Worm (Caenorhabditis elegans) whole organism, early embryonic: ENCODE measurements around the gene lag-1.

Experiments used
- B0310.2 ChIP-seq: sonication (generic microtip); optimal IDR thresholded peaks from 2 replicates; lab custom pipeline; 2016; ENCODE audit warnings: mild to moderate bottlenecking, missing genetic modification characterization, missing compliant biosample characterization
- F13C5.2 ChIP-seq: sonication (generic microtip); optimal IDR thresholded peaks from 2 replicates; lab custom pipeline; 2017; ENCODE audit warnings: mild to moderate bottlenecking, missing genetic modification characterization, inconsistent platforms, missing compliant biosample characterization
- ama-1 ChIP-seq: fragments of 150-350 bp; optimal IDR thresholded peaks from 2 replicates; lab custom pipeline; 2014
- ceh-36 ChIP-seq: sonication (generic microtip); optimal IDR thresholded peaks from 2 replicates; lab custom pipeline; 2016; ENCODE audit warnings: missing genetic modification characterization, inconsistent platforms, missing compliant biosample characterization
- flt-1 ChIP-seq: fragments of 200-800 bp; sonication (Bioruptor generic); IDR thresholded peaks from 2 replicates; pipeline ENCODE4 v1.3.6; 2022; ENCODE audit warnings: missing genetic modification characterization, missing compliant biosample characterization
- hnd-1 ChIP-seq: sonication (generic microtip); optimal IDR thresholded peaks from 2 replicates; lab custom pipeline; 2016; ENCODE audit warnings: missing genetic modification characterization, missing compliant biosample characterization
- scrt-1 ChIP-seq: fragments of 200-800 bp; sonication (Bioruptor generic); IDR thresholded peaks from 2 replicates; pipeline ENCODE4 v1.3.6; 2022; ENCODE audit warnings: missing genetic modification characterization, missing compliant biosample characterization
- sea-1 ChIP-seq: fragments of 200-800 bp; sonication (Bioruptor generic); conservative IDR thresholded peaks from 2 replicates; pipeline ENCODE4 v1.3.6; 2022; ENCODE audit warnings: missing genetic modification characterization, missing compliant biosample characterization
- tbx-11 ChIP-seq: fragments of 200-800 bp; sonication (Bioruptor generic); IDR thresholded peaks from 2 replicates; pipeline ENCODE4 v1.3.6; 2022; ENCODE audit warnings: missing genetic modification characterization, missing compliant biosample characterization
- tbx-37 ChIP-seq: fragments of 200-800 bp; sonication (Bioruptor generic); conservative IDR thresholded peaks from 2 replicates; pipeline ENCODE4 v1.3.6; 2022; ENCODE audit warnings: missing genetic modification reagents, missing genetic modification characterization, missing compliant biosample characterization
- tra-4 ChIP-seq: sonication (generic microtip); optimal IDR thresholded peaks from 2 replicates; lab custom pipeline; 2017; ENCODE audit warnings: missing genetic modification characterization, missing compliant biosample characterization

DNA sequence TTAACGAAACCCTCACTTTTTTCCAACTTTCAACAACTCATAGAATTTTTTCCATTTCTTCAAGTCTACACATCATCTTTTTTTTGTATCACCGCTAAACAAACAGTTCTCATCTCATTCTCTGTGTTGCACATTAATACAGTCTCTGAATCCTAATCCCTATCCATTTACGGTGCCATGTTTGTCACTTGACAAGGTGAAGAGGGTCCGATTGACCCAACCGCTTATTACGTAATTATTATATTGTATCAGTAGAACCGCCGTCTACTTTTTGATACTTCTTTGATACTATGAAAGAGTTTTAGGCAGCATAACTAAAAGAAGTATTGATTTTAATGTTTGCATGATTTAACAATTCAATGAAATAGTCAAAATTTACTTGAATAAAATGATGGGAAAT, 39.4 kb downstream of the lag-1 start:
- TF ChIP-seq B0310.2 (tag; lab: Kevin White, UChicago) (no peak), ama-1 (lab: Kevin White, UChicago) (no peak), ceh-36 (tag; lab: Kevin White, UChicago) (no peak), flt-1 (GFP tag; lab: Robert Waterston, UW) (no peak), sea-1 (GFP tag; lab: Robert Waterston, UW) (no peak), tbx-37 (GFP tag; lab: Robert Waterston, UW) (no peak), scrt-1 (GFP tag; lab: Robert Waterston, UW) (no peak), tbx-11 (GFP tag; lab: Robert Waterston, UW) (no peak), hnd-1 (tag; lab: Kevin White, UChicago) (no peak), F13C5.2 (tag; lab: Kevin White, UChicago) (no peak), tra-4 (tag; lab: Kevin White, UChicago) (no peak)
